Worm (Caenorhabditis elegans) whole organism, dauer: ENCODE data around the gene drh-1.

ENCODE experiments used
- unc-62 ChIP-seq: sonication (generic microtip); optimal IDR thresholded peaks from 2 replicates; lab custom pipeline; 2017; ENCODE audit warnings: missing biosample characterization, missing genetic modification reagents, missing genetic modification characterization

The drh-1 gene

ce11 chrIV:6582604-6583003, 30.5 kb downstream of the drh-1 start, which contains the start of gene odr-8:
TSS of gene odr-8 (minus strand) at chrIV:6582704.
- TF ChIP-seq unc-62 (GFP tag; lab: Kevin White, UChicago) = no peak

DNA sequence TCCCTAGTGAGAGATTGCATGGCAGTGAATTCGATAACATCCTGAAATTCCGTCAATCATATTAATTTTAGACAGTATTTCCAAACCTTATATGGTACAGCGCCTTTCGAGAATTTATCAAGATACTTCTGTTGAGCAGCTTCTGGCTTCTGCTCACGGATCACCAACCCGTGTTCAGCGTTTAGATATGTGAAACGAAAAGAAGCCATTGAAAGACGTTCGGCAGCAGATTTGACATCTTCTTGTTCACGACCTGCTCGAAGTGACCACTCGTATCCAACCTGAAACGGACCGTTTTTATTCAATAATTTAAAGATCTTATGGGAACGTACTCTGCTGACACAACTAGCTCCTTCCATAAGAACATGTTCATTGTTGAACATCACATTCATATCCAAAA, 31.5 kb downstream of the drh-1 start:
- no peak for TF ChIP-seq unc-62 (GFP tag; lab: Kevin White, UChicago)

DNA sequence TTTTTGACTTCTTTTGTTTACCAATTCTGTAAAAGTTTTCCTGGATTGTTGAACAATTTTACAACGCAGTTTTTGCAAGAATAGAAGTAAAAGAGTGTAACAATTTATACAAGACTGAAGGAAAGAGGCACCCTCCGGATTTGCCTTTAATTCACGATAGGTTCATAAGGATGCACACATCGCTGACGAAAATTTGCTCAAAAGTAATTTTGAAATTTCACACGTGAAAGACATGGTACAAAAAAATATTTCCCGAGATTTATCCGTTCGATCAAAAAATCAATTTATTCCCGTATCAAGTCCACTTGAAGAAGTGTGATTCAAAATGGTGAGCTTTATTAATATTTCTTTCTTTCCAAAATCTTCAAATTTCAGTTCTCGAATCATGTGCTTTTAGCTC, 35.2 kb downstream of the drh-1 start, which contains the start of gene C43G2.3:
Gene C43G2.3, plus strand, starts transcription at position 301 of the 400 bp plus-strand sequence.
- no peak for TF ChIP-seq unc-62 (GFP tag; lab: Kevin White, UChicago)

ce11 chrIV:6576728-6577101, 36.4 kb downstream of the drh-1 start:
- TF ChIP-seq unc-62 (GFP tag; lab: Kevin White, UChicago) = no peak

DNA sequence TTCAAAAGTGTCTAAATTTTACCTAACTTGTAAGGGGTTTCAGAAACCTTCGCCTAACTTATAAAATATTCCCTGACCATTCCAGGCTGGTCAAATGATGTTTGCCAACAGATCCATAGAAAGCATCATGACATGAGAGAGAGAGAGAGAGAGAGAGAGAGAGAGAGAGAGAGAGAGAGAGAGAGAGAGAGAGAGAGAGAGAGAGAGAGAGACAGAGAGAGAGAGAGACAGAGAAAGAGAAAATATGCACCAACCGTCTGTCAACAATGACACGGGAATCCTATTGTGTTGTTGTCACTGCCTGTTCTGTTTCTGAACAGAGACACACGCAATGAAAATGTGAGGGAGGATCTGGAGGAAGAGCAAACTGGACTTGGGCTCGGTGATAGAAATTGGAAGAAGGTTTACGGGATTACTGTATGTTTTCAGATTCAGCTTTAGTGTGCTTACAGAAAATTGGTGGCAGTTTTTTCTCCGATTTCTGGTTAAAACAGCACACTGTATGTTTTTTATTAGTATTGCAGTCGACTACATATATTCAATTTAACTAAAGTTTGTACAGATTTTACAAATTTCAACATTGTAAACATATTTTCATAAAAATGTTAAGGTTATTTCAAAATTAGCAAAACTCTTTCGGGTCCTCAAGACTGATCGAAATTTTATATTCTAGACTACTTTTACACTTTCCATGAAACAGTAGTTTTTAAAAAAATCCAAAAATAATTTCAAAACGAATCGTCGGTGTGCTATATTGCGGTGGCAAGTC, 37.0 kb downstream of the drh-1 start:
- TF ChIP-seq unc-62 (GFP tag; lab: Kevin White, UChicago) = no peak

ce11 chrIV:6574343-6574742, 38.8 kb downstream of the drh-1 start:
- no peak for TF ChIP-seq unc-62 (GFP tag; lab: Kevin White, UChicago)

- TF ChIP-seq unc-62 (GFP tag; lab: Kevin White, UChicago) = no peak
These were observed 40.5 kb downstream of the drh-1 start for ce11 chrIV:6572655-6573054.

ce11 chrIV:6572238-6572637, 40.9 kb downstream of the drh-1 start, which contains the start of gene bicd-1:
TSS of gene bicd-1 (minus strand) at chrIV:6572338.
- no peak for TF ChIP-seq unc-62 (GFP tag; lab: Kevin White, UChicago)

ce11 chrIV:6565605-6566004, 47.5 kb downstream of the drh-1 start:
- TF ChIP-seq unc-62 (GFP tag; lab: Kevin White, UChicago) = no peak

DNA sequence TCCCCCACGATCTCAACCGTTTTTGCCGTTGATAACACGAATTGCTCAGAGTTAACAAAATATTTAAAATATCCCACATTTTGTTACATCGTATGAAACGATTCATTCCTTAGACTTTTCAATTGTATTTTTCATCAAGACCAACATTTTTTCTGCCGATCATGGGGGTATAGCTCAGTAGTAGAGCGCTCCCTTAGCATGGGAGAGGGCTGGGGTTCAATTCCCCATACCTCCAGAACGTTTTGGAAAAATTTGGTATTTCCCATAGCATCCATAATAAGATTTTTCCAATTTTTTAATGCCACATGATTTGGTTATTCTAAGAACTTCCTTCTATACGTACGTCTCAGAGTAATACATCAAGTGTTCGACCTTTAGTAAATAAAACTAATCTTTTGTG, 51.1 kb downstream of the drh-1 start:
- TF ChIP-seq unc-62 (GFP tag; lab: Kevin White, UChicago) = no peak

DNA sequence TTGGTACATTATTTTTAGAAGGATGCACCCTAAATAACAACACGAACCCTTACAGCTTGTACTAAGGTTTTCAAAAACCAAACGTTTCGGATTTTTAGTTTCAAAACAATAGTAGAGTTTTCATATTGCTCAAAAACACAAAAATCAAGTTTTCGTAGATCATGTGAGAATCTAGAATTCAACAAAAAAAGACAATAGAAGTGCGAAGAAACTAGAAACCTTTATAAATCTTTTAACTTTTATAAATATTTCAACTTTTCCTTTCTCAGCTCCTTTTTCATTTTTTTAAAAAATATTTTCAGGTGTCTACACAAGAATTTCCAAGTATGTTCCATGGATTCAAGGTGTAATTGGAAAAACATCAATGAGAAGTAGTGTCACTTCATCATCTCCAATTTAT, 52.7 kb downstream of the drh-1 start, which contains the start of gene best-9:
Gene best-9, plus strand, starts transcription at position 301 of the 400 bp plus-strand sequence.
- TF ChIP-seq unc-62 (GFP tag; lab: Kevin White, UChicago) = no peak
